Fruit fly (Drosophila melanogaster) whole organism, pupa: ENCODE results near the gene CG10700.

Source experiments
- CG10348 ChIP-seq: fragments of 200-800 bp; sonication (Bioruptor generic); IDR thresholded peaks from 2 replicates; pipeline ENCODE4 v1.3.6; 2022; ENCODE audit warnings: missing biosample characterization, missing genetic modification characterization
- CG12605 ChIP-seq: fragments of 200-800 bp; sonication (Bioruptor generic); IDR thresholded peaks from 2 replicates; pipeline ENCODE4 v1.3.6; 2022; ENCODE audit warnings: missing biosample characterization, missing genetic modification characterization
- CG13204 ChIP-seq: fragments of 200-800 bp; sonication (Bioruptor generic); optimal IDR thresholded peaks from 2 replicates; lab custom pipeline; 2018; ENCODE audit warnings: missing biosample characterization, mild to moderate bottlenecking, missing genetic modification characterization, moderate library complexity
- CG14655 ChIP-seq: fragments of 200-800 bp; sonication (Bioruptor generic); optimal IDR thresholded peaks from 3 replicates; lab custom pipeline; 2017; ENCODE audit warnings: mild to moderate bottlenecking, missing biosample characterization, missing genetic modification reagents, missing genetic modification characterization
- CG15710 ChIP-seq: fragments of 200-800 bp; sonication (Bioruptor generic); optimal IDR thresholded peaks from 2 replicates; lab custom pipeline; 2018; ENCODE audit warnings: missing biosample characterization, mild to moderate bottlenecking, missing genetic modification characterization, moderate library complexity
- CG17806 ChIP-seq: fragments of 200-800 bp; sonication (Bioruptor generic); optimal IDR thresholded peaks from 2 replicates; lab custom pipeline; 2018; ENCODE audit warnings: missing biosample characterization, mild to moderate bottlenecking, missing genetic modification characterization, moderate library complexity
- CG32121 ChIP-seq: fragments of 200-800 bp; sonication (Bioruptor generic); IDR thresholded peaks from 2 replicates; pipeline ENCODE4 v1.3.6; 2022; ENCODE audit warnings: missing biosample characterization, missing genetic modification characterization
- CG34367 ChIP-seq: fragments of 200-800 bp; sonication (Bioruptor generic); optimal IDR thresholded peaks from 2 replicates; lab custom pipeline; 2018; ENCODE audit warnings: missing biosample characterization, mild to moderate bottlenecking, missing genetic modification characterization
- CG8159 ChIP-seq: fragments of 200-800 bp; sonication (Bioruptor generic); optimal IDR thresholded peaks from 3 replicates; lab custom pipeline; 2018; ENCODE audit warnings: missing biosample characterization, mild to moderate bottlenecking, missing genetic modification characterization, moderate library complexity
- CG8301 ChIP-seq: fragments of 200-800 bp; sonication (Bioruptor generic); optimal IDR thresholded peaks from 2 replicates; lab custom pipeline; 2018; ENCODE audit warnings: missing biosample characterization, mild to moderate bottlenecking, missing genetic modification characterization
- CG9948 ChIP-seq: fragments of 200-800 bp; sonication (Bioruptor generic); optimal IDR thresholded peaks from 2 replicates; lab custom pipeline; 2018; ENCODE audit warnings: missing biosample characterization, mild to moderate bottlenecking, missing genetic modification characterization, moderate library complexity
- D1 ChIP-seq: fragments of 200-800 bp; sonication (Bioruptor generic); optimal IDR thresholded peaks from 2 replicates; lab custom pipeline; 2018; ENCODE audit warnings: missing biosample characterization, mild to moderate bottlenecking, missing genetic modification characterization, moderate library complexity
- EcR ChIP-seq: fragments of 200-800 bp; sonication (Bioruptor generic); optimal IDR thresholded peaks from 3 replicates; lab custom pipeline; 2019; ENCODE audit warnings: missing biosample characterization, missing genetic modification characterization, mild to moderate bottlenecking, moderate library complexity, missing genetic modification reagents
- Ets98B ChIP-seq: fragments of 200-800 bp; sonication (Bioruptor generic); IDR thresholded peaks from 2 replicates; pipeline ENCODE4 v1.3.6; 2022; ENCODE audit warnings: missing biosample characterization, missing genetic modification characterization
- Pif1A ChIP-seq: fragments of 200-800 bp; sonication (Bioruptor generic); optimal IDR thresholded peaks from 3 replicates; lab custom pipeline; 2016; ENCODE audit warnings: missing biosample characterization, missing genetic modification characterization
- Pif1B ChIP-seq: fragments of 200-800 bp; sonication (Bioruptor generic); optimal IDR thresholded peaks from 3 replicates; lab custom pipeline; 2016; ENCODE audit warnings: missing biosample characterization, missing genetic modification characterization
- Snoo ChIP-seq: fragments of 200-800 bp; sonication (Bioruptor generic); optimal IDR thresholded peaks from 3 replicates; lab custom pipeline; 2017; ENCODE audit warnings: missing biosample characterization, mild to moderate bottlenecking, missing genetic modification characterization, inconsistent platforms
- fd96Ca ChIP-seq: fragments of 200-800 bp; sonication (Bioruptor generic); IDR thresholded peaks from 3 replicates; pipeline ENCODE4 v1.3.6; 2022; ENCODE audit warnings: missing biosample characterization, missing genetic modification characterization
- gl ChIP-seq: fragments of 200-800 bp; sonication (Bioruptor generic); optimal IDR thresholded peaks from 2 replicates; lab custom pipeline; 2018; ENCODE audit warnings: missing biosample characterization, mild to moderate bottlenecking, missing genetic modification characterization
- rn ChIP-seq: fragments of 200-800 bp; sonication (Bioruptor generic); IDR thresholded peaks from 2 replicates; pipeline ENCODE4 v1.3.6; 2022; ENCODE audit warnings: missing biosample characterization, missing genetic modification characterization

The CG10700 gene

DNA sequence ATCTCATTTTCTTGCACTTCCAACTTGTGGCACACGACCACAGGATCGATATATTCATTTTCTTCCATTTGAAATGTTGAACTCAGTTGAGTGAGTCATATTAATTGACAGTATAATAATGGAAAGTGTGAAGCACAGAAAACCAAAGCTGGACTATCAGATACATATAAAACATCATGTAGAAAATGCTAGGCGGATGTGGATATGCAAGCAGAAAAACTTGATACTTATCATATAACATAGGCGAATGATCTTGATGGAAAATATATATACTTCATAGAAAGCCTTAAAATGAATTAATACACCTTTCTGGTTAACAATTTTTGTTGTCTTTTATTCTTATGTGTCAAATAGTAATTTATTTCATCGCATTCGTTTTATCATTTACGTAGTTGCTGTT lies at the start of gene CG10700:
Gene CG10700 (minus strand): TSS at position 101 of the 400 bp plus-strand sequence.
- TF ChIP-seq CG8159 (tag; lab: Kevin White, UChicago) = no peak
- TF ChIP-seq D1 (tag; lab: Kevin White, UChicago) = no peak
- TF ChIP-seq CG12605 (GFP tag; lab: Robert Waterston, UW) = no peak
- TF ChIP-seq rn = no peak
- no peak for TF ChIP-seq Snoo (tag; lab: Kevin White, UChicago)
- no peak for TF ChIP-seq gl
- no peak for TF ChIP-seq CG34367
- TF ChIP-seq CG15710 (tag; lab: Kevin White, UChicago) = no peak
- TF ChIP-seq CG10348 = no peak
- TF ChIP-seq CG13204 (GFP tag; lab: Kevin White, UChicago) = no peak
- TF ChIP-seq EcR = no peak
- TF ChIP-seq CG9948 = no peak
- TF ChIP-seq CG32121 = no peak
- TF ChIP-seq fd96Ca (GFP tag; lab: Robert Waterston, UW) = no peak

DNA sequence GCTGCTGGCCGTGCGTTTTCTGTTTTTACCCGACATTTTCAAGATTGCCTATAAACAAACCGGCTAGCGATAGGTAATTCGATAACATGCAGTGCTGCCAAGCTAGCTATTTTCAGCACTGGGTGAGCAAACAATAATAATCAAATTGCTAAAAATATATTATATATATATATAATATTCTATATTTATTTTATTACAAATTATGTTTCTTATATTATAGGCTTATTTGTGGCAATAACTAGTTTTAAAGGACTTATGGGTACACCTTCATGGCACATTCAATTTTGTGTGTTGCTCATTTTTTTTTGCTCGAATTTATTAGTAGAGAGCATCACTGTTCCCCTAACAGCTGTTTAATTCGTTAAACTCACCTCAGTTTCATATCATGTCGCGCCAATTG lies 48.1 kb upstream of the CG10700 start:
- TF ChIP-seq CG15710 (tag; lab: Kevin White, UChicago) = peak; percentile 72
- no peak for TF ChIP-seq CG14655 (GFP tag; lab: Kevin White, UChicago)
- peak; percentile 64 for TF ChIP-seq Snoo (tag; lab: Kevin White, UChicago)
- TF ChIP-seq CG8159 (tag; lab: Kevin White, UChicago) = peak; percentile 63
- TF ChIP-seq CG32121 = 0 out of 2 replicates have a peak, but pooled peaks have one; percentile 28
- TF ChIP-seq CG17806 (tag; lab: Kevin White, UChicago) = peak; percentile 38
- no peak for TF ChIP-seq Pif1A (GFP tag; lab: Kevin White, UChicago)
- peak; percentile 29 for TF ChIP-seq CG9948
- TF ChIP-seq CG34367 = peak; percentile 38
- no peak for TF ChIP-seq EcR
- no peak for TF ChIP-seq Pif1B (GFP tag; lab: Kevin White, UChicago)
- TF ChIP-seq, all 21 proteins: peak for 7

DNA sequence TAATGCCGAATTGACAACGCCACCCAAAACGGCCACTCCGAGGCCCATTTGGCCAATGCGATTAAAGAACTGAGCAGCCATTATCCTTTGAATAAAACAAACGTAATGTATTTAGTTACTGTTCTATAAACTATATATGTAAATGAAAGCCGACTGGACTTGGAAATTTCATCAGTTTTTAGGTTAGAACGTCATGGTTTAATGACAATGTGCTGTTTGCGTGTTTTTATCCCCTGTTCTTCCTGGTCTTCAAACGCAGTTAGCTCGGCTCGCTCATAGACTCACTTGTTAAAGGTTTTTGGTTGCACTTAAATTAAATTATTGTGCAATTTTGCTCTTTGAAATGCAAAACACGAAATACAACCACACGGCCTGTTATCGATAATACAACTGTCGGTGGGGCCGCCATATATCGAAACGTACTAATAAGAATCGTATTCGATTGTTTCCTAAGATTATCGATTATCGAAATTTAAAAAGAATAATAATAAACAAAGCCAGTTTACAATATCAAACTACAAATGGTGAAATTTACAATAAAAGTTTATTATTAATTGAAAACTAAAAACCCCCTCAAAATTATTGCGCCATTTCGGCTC lies 44.7 kb upstream of the CG10700 start, which contains the start of gene Phb1:
Gene Phb1 (minus strand): TSS at position 398 of the 599 bp plus-strand sequence.
- TF ChIP-seq CG17806 (tag; lab: Kevin White, UChicago) (no peak), CG15710 (tag; lab: Kevin White, UChicago) (no peak), CG34367 (no peak), CG12605 (GFP tag; lab: Robert Waterston, UW) (no peak), rn (no peak), fd96Ca (GFP tag; lab: Robert Waterston, UW) (no peak), Snoo (tag; lab: Kevin White, UChicago) (no peak), D1 (tag; lab: Kevin White, UChicago) (no peak), Pif1A (GFP tag; lab: Kevin White, UChicago) (no peak), EcR (no peak), CG8301 (tag; lab: Kevin White, UChicago) (no peak), CG13204 (GFP tag; lab: Kevin White, UChicago) (no peak), Ets98B (no peak), CG32121 (no peak), Pif1B (GFP tag; lab: Kevin White, UChicago) (no peak)

DNA sequence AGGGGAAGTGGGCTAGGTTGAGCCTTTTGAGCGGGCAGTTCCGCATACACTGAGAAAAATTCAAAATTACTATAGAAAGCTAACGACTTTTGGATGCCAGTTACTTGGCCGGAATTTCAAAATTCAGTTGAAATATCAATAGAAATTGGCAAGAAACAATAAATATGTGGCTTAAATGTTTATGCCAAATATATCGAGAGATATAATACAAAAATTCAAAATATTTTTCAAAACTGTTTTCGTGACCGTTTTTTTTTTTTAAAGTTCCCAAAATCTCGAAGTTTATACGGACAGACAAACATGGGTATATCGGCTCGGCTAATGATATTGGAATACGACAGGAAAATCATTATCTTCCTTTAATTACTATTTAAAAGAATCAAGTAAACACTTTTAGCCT lies 42.2 kb upstream of the CG10700 start:
- TF ChIP-seq CG32121 (peak; percentile 29; the same call in 1 of the 2 replicates), EcR (no peak), D1 (tag; lab: Kevin White, UChicago) (no peak), CG12605 (GFP tag; lab: Robert Waterston, UW) (no peak), CG15710 (tag; lab: Kevin White, UChicago) (peak; percentile 26), CG8301 (tag; lab: Kevin White, UChicago) (peak; percentile 57), CG34367 (peak; percentile 6), fd96Ca (GFP tag; lab: Robert Waterston, UW) (peak; percentile 57; the same call in 1 of the 3 replicates), CG17806 (tag; lab: Kevin White, UChicago) (peak; percentile 60), CG9948 (peak; percentile 60), CG8159 (tag; lab: Kevin White, UChicago) (peak; percentile 60), Ets98B (peak; percentile 52)

DNA sequence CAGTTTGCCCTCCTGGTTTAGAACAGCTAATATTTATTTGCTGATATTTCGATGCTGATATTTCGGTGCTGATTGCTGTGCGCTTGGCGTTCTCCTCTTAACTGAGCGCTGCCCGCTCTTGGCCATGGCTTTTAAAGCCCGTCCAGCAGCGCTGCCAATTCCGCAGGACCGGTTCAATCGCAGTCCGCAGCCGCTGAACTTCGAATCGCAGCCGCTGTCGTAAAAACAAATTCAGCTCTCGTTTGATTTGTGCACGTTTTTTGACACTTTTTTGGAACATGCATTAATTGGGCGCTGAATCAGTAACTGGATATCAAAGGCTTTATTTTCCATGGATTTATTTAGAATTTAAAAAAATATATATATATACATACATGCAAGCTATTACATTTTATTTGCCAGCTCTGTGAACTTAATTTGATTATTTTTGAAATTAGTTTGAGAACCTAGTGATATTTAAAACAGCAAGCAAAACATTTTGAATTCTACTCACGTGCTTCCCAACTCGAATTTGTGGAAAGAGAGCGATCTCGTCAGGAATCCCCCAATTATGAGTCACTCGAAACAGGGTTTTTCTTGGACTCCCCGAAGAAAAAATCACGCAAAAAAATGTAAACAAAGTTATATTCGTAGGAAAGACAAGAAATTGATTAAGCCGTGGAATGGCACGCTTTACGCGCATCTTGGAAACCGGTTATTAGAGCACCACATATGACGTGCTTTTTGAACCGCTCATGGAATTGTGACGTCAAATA lies 41.5 kb upstream of the CG10700 start, which contains the start of gene Ddc:
Gene Ddc (minus strand): TSS at position 111 of the 755 bp plus-strand sequence.
- no peak for TF ChIP-seq CG8159 (tag; lab: Kevin White, UChicago)
- TF ChIP-seq Ets98B = no peak
- no peak for TF ChIP-seq Snoo (tag; lab: Kevin White, UChicago)
- TF ChIP-seq Pif1B (GFP tag; lab: Kevin White, UChicago) = peak; percentile 16
- no peak for TF ChIP-seq CG32121

DNA sequence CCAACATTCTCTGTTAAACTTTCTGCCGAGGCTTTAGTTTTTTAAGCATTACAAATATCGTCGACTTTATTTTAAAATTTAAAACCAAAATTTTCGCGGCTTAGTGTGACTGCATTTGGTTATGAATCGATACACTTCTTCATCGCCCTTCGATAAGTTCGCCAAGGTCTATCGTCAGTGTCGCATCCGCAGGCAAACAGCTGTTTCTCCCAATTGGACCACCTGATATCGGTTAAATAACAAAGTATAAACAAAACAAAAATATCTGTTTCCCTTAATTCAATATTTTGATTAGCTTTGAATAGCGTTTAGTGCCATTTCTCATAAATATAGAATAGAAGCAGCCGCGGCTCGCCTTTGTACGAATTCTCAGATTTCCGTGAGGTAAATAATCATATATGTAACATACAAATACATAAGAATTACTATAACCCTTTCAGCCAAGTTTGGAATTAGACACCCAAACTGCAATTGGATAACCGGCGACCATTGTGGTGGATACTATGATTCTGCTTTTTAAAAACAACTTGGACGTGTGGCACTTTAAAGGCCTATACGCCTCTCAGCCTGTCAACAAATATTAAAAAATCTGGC lies 35.5 kb upstream of the CG10700 start, which contains the start of gene CG10561:
Gene CG10561 (plus strand): TSS at position 219 of the 594 bp plus-strand sequence.
- TF ChIP-seq CG32121 (no peak), Snoo (tag; lab: Kevin White, UChicago) (no peak), CG8159 (tag; lab: Kevin White, UChicago) (no peak), CG12605 (GFP tag; lab: Robert Waterston, UW) (no peak), CG9948 (no peak), rn (no peak), CG13204 (GFP tag; lab: Kevin White, UChicago) (no peak), CG14655 (GFP tag; lab: Kevin White, UChicago) (no peak), EcR (no peak)
